Worm (Caenorhabditis elegans) whole organism, mixed stage, embryonic: ENCODE measurements around the gene mlt-4.

Experiments
- M03D4.4 ChIP-seq: sonication (generic microtip); optimal IDR thresholded peaks from 2 replicates; lab custom pipeline; 2017; ENCODE audit warnings: mild to moderate bottlenecking, missing genetic modification characterization, missing compliant biosample characterization
- blmp-1 ChIP-seq: fragments of 150-350 bp; optimal IDR thresholded peaks from 2 replicates; lab custom pipeline; 2014; ENCODE audit warnings: missing biosample characterization, missing genetic modification characterization
- ceh-39 ChIP-seq: fragments of 150-350 bp; optimal IDR thresholded peaks from 2 replicates; lab custom pipeline; 2014; ENCODE audit warnings: missing biosample characterization, missing genetic modification characterization
- ceh-43 ChIP-seq: fragments of 200-800 bp; sonication (Bioruptor generic); optimal IDR thresholded peaks from 2 replicates; lab custom pipeline; 2018; ENCODE audit warnings: mild to moderate bottlenecking, missing genetic modification characterization, moderate library complexity, missing compliant biosample characterization
- ceh-83 ChIP-seq: fragments of 200-800 bp; sonication (Bioruptor generic); optimal IDR thresholded peaks from 2 replicates; lab custom pipeline; 2018; ENCODE audit warnings: mild to moderate bottlenecking, missing genetic modification characterization, missing compliant biosample characterization
- ces-1 ChIP-seq: fragments of 150-350 bp; optimal IDR thresholded peaks from 2 replicates; lab custom pipeline; 2014; ENCODE audit warnings: missing biosample characterization, missing genetic modification reagents, missing genetic modification characterization
- cnd-1 ChIP-seq: fragments of 200-800 bp; sonication (Bioruptor generic); optimal IDR thresholded peaks from 2 replicates; lab custom pipeline; 2018; ENCODE audit warnings: mild to moderate bottlenecking, missing genetic modification characterization, missing compliant biosample characterization
- drap-1 ChIP-seq: fragments of 200-800 bp; sonication (Bioruptor generic); optimal IDR thresholded peaks from 3 replicates; lab custom pipeline; 2018; ENCODE audit warnings: mild to moderate bottlenecking, missing genetic modification characterization, missing compliant biosample characterization
- elt-1 ChIP-seq: sonication (generic microtip); optimal IDR thresholded peaks from 2 replicates; lab custom pipeline; 2017; ENCODE audit warnings: missing genetic modification characterization, mild to moderate bottlenecking, missing compliant biosample characterization, antibody characterized with exemption, moderate library complexity, borderline replicate concordance; ENCODE audit not compliant: insufficient read depth
- elt-3 ChIP-seq: fragments of 150-350 bp; optimal IDR thresholded peaks from 2 replicates; lab custom pipeline; 2014; ENCODE audit warnings: missing biosample characterization, missing genetic modification characterization
- flh-1 ChIP-seq: fragments of 200-800 bp; sonication (Bioruptor generic); optimal IDR thresholded peaks from 2 replicates; lab custom pipeline; 2018; ENCODE audit warnings: mild to moderate bottlenecking, missing genetic modification characterization, moderate library complexity, missing compliant biosample characterization
- ham-2 ChIP-seq: fragments of 200-800 bp; sonication (Bioruptor generic); optimal IDR thresholded peaks from 2 replicates; lab custom pipeline; 2018; ENCODE audit warnings: mild to moderate bottlenecking, missing genetic modification characterization, missing compliant biosample characterization
- hlh-1 ChIP-seq: fragments of 150-350 bp; optimal IDR thresholded peaks from 2 replicates; lab custom pipeline; 2014; ENCODE audit warnings: missing biosample characterization, missing genetic modification reagents, missing genetic modification characterization
- lin-13 ChIP-seq: fragments of 150-350 bp; optimal IDR thresholded peaks from 2 replicates; lab custom pipeline; 2014; ENCODE audit warnings: missing biosample characterization, missing genetic modification characterization
- lin-32 ChIP-seq: fragments of 200-800 bp; sonication (Bioruptor generic); optimal IDR thresholded peaks from 2 replicates; lab custom pipeline; 2018; ENCODE audit warnings: mild to moderate bottlenecking, missing genetic modification characterization, missing compliant biosample characterization
- mab-5 ChIP-seq: fragments of 150-350 bp; optimal IDR thresholded peaks from 2 replicates; lab custom pipeline; 2014; ENCODE audit warnings: missing biosample characterization, missing genetic modification characterization
- mep-1 ChIP-seq: fragments of 150-350 bp; optimal IDR thresholded peaks from 2 replicates; lab custom pipeline; 2017; ENCODE audit warnings: missing biosample characterization, missing genetic modification reagents, missing genetic modification characterization, inconsistent platforms
- mls-2 ChIP-seq: sonication (generic microtip); optimal IDR thresholded peaks from 2 replicates; lab custom pipeline; 2016; ENCODE audit warnings: mild to moderate bottlenecking, missing genetic modification characterization, moderate library complexity, missing compliant biosample characterization
- nhr-12 ChIP-seq: fragments of 150-350 bp; optimal IDR thresholded peaks from 2 replicates; lab custom pipeline; 2014; ENCODE audit warnings: missing biosample characterization, missing genetic modification characterization
- nhr-2 ChIP-seq: fragments of 150-350 bp; optimal IDR thresholded peaks from 2 replicates; lab custom pipeline; 2014; ENCODE audit warnings: missing biosample characterization, missing genetic modification characterization
- nhr-237 ChIP-seq: fragments of 150-350 bp; optimal IDR thresholded peaks from 2 replicates; lab custom pipeline; 2014; ENCODE audit warnings: missing biosample characterization, missing genetic modification characterization
- nhr-28 ChIP-seq: fragments of 150-350 bp; optimal IDR thresholded peaks from 2 replicates; lab custom pipeline; 2014; ENCODE audit warnings: missing biosample characterization, missing genetic modification characterization
- pha-4 ChIP-seq: fragments of 150-350 bp; optimal IDR thresholded peaks from 2 replicates; lab custom pipeline; 2018; ENCODE audit warnings: missing biosample characterization, missing genetic modification reagents, missing genetic modification characterization
- snpc-4 ChIP-seq: fragments of 150-350 bp; optimal IDR thresholded peaks from 2 replicates; lab custom pipeline; 2014; ENCODE audit warnings: missing biosample characterization, missing genetic modification characterization
- sptf-1 ChIP-seq: sonication (generic microtip); optimal IDR thresholded peaks from 2 replicates; lab custom pipeline; 2017; ENCODE audit warnings: mild to moderate bottlenecking, missing genetic modification characterization, moderate library complexity, missing compliant biosample characterization
- tbx-8 ChIP-seq: fragments of 200-800 bp; sonication (Bioruptor generic); optimal IDR thresholded peaks from 2 replicates; lab custom pipeline; 2018; ENCODE audit warnings: mild to moderate bottlenecking, missing genetic modification characterization, moderate library complexity, missing compliant biosample characterization
- unc-120 ChIP-seq: sonication (generic microtip); optimal IDR thresholded peaks from 2 replicates; lab custom pipeline; 2017; ENCODE audit warnings: missing genetic modification characterization, missing compliant biosample characterization; ENCODE audit not compliant: poor library complexity, severe bottlenecking
- unc-39 ChIP-seq: fragments of 150-350 bp; optimal IDR thresholded peaks from 2 replicates; lab custom pipeline; 2014; ENCODE audit warnings: missing biosample characterization, missing genetic modification characterization
- unc-62 ChIP-seq: fragments of 150-350 bp; optimal IDR thresholded peaks from 2 replicates; lab custom pipeline; 2014; ENCODE audit warnings: missing biosample characterization, missing genetic modification reagents, missing genetic modification characterization
- zip-8 ChIP-seq: fragments of 150-350 bp; optimal IDR thresholded peaks from 2 replicates; lab custom pipeline; 2014; ENCODE audit warnings: missing biosample characterization, missing genetic modification characterization
- ztf-11 ChIP-seq: fragments of 150-350 bp; optimal IDR thresholded peaks from 2 replicates; lab custom pipeline; 2014; ENCODE audit warnings: missing biosample characterization, missing genetic modification characterization

The mlt-4 gene

ce11 chrV:20289317-20289716 lies at the start of gene mlt-4:
TSS of gene mlt-4 (minus strand) at chrV:20289417.
- TF ChIP-seq ham-2, result no peak
- TF ChIP-seq unc-62 (GFP tag; lab: Kevin White, UChicago), result no peak
- no peak for TF ChIP-seq ceh-83 (GFP tag; lab: Kevin White, UChicago)
- TF ChIP-seq unc-120 (tag; lab: Kevin White, UChicago), result no peak

DNA sequence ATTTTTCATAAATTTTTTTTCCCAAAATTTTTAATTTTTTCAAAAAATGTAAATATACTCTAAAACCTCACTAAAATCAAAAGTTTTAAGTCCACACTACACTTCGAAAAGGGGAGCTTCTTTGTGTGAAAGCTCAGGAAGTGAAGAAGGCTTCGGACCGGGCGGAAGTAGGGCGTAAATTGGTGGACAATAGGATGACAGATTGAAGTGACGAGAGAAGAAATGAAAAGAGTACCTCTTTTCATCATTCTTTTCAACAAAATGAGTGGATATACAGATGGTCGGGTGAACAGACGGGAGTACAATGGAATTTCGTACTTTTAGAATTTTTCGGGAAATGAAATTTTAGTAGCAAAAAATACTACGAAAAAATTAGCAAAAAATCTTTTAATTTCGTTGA lies 49.7 kb upstream of the mlt-4 start:
- TF ChIP-seq mab-5 (tag; lab: Kevin White, UChicago) (no peak), nhr-28 (tag; lab: Kevin White, UChicago) (no peak), ces-1 (GFP tag; lab: Kevin White, UChicago) (peak; percentile 74), cnd-1 (tag; lab: Kevin White, UChicago) (no peak), ceh-83 (GFP tag; lab: Kevin White, UChicago) (no peak)

- no peak for TF ChIP-seq sptf-1 (tag; lab: Kevin White, UChicago)
- no peak for TF ChIP-seq lin-13
- TF ChIP-seq mls-2, result no peak
- TF ChIP-seq ces-1 (GFP tag; lab: Kevin White, UChicago), result peak; percentile 76
Observed at ce11 chrV:20338020-20338419, 48.8 kb upstream of the mlt-4 start.

ce11 chrV:20335264-20335663 lies 46.0 kb upstream of the mlt-4 start, which contains the start of gene Y38H6A.5:
TSS of gene Y38H6A.5 (minus strand) at chrV:20335364.
- TF ChIP-seq ceh-43 (no peak), nhr-28 (tag; lab: Kevin White, UChicago) (no peak), unc-39 (no peak), elt-3 (tag; lab: Kevin White, UChicago) (no peak), nhr-12 (tag; lab: Kevin White, UChicago) (no peak), ztf-11 (tag; lab: Kevin White, UChicago) (no peak), unc-62 (GFP tag; lab: Kevin White, UChicago) (no peak), tbx-8 (GFP tag; lab: Kevin White, UChicago) (no peak), nhr-2 (tag; lab: Kevin White, UChicago) (no peak), mls-2 (no peak), cnd-1 (tag; lab: Kevin White, UChicago) (no peak), hlh-1 (tag; lab: Kevin White, UChicago) (no peak), ceh-39 (no peak), elt-1 (tag; lab: Kevin White, UChicago) (no peak), zip-8 (no peak)

DNA sequence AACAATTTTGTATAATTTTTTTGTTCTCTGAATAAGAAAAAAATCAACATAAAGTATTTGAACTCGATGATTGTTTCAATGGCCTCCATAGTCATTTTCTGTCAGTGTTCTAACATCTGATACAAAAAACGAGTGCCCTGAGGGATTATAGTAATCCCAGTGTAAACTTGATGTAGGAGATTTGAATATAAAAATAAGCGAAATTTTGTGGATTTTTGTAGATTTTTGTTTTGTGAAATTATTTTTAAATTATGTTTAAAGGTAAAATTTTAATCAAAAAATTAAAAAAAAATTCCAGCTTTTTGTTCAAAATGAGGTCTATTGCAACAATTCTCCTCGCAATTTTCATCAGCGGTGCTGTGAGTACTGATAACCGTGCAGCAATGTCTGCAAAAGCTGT lies 36.2 kb upstream of the mlt-4 start, which contains the start of gene Y38H6A.1:
Y38H6A.1 (plus strand) TSS at position 301 of the 400 bp plus-strand sequence.
- TF ChIP-seq flh-1 (GFP tag; lab: Kevin White, UChicago) (no peak), snpc-4 (tag; lab: Kevin White, UChicago) (no peak), hlh-1 (tag; lab: Kevin White, UChicago) (no peak), unc-120 (tag; lab: Kevin White, UChicago) (no peak), elt-3 (tag; lab: Kevin White, UChicago) (no peak), nhr-28 (tag; lab: Kevin White, UChicago) (no peak), nhr-2 (tag; lab: Kevin White, UChicago) (no peak), ceh-83 (GFP tag; lab: Kevin White, UChicago) (no peak), ceh-43 (no peak), zip-8 (no peak), nhr-237 (no peak), pha-4 (tag; lab: Kevin White, UChicago) (no peak), mls-2 (no peak), drap-1 (GFP tag; lab: Kevin White, UChicago) (no peak), tbx-8 (GFP tag; lab: Kevin White, UChicago) (no peak), cnd-1 (tag; lab: Kevin White, UChicago) (no peak), ham-2 (no peak)

DNA sequence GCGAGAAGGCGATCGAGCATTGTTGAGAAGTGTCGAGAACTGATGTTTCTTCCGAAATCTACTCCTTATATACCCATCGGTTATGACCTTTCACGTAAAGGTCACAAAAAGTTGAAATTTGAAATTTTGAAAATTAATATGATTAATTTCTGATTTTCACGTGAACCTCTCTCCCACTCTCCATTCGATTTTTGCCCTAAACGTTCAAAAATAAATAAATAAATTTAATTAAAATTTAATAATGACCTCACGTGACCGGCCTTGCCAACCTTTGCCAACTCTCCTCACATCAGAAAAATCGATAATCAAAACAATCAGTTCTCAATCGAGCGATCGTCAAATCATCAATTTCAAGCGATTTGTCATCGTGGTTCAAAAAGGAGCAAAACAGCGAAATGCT lies 28.2 kb upstream of the mlt-4 start, which contains the start of gene Y113G7C.1:
Y113G7C.1 (plus strand) TSS at position 301 of the 400 bp plus-strand sequence.
- no peak for TF ChIP-seq blmp-1 (tag; lab: Kevin White, UChicago)
- TF ChIP-seq lin-13, result no peak
- no peak for TF ChIP-seq flh-1 (GFP tag; lab: Kevin White, UChicago)
- no peak for TF ChIP-seq nhr-237
- no peak for TF ChIP-seq sptf-1 (tag; lab: Kevin White, UChicago)
- no peak for TF ChIP-seq mep-1 (tag; lab: Kevin White, UChicago)
- no peak for TF ChIP-seq ztf-11 (tag; lab: Kevin White, UChicago)
- TF ChIP-seq nhr-2 (tag; lab: Kevin White, UChicago), result no peak
- no peak for TF ChIP-seq M03D4.4
- no peak for TF ChIP-seq pha-4 (tag; lab: Kevin White, UChicago)
- no peak for TF ChIP-seq snpc-4 (tag; lab: Kevin White, UChicago)
- TF ChIP-seq elt-3 (tag; lab: Kevin White, UChicago), result no peak
- no peak for TF ChIP-seq nhr-28 (tag; lab: Kevin White, UChicago)
- no peak for TF ChIP-seq unc-39
- no peak for TF ChIP-seq nhr-12 (tag; lab: Kevin White, UChicago)
- TF ChIP-seq lin-32, result no peak
- no peak for TF ChIP-seq hlh-1 (tag; lab: Kevin White, UChicago)
- no peak for TF ChIP-seq ceh-43
- TF ChIP-seq drap-1 (GFP tag; lab: Kevin White, UChicago), result no peak
- no peak for TF ChIP-seq unc-120 (tag; lab: Kevin White, UChicago)
